Worm (Caenorhabditis elegans): ENCODE data around the gene Y54F10BM.13.

DNA sequence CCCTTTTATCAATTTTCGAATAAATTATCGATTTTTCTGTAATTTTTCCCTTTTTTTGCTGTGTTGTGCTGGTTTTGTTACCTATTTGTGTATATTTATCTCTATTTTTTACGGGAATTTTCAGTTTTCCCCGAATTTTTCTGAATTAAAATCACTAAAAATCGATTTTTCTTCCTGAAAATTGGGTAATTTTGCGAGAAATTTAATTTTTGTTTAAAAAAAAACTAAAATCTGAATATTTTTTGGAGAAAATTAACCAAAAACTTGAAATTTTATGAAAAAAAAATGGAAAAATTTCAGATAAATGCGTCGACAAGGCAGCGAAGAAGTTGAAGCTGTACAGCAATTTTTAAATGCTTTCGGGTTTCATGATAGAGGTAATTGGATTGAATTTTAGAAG lies 16.4 kb upstream of the Y54F10BM.13 start, which contains the start of gene gip-1:
- TF ChIP-seq unc-55 (GFP tag; optimal IDR thresholded peaks at IDR 0.05) (no peak), fkh-10 (GFP tag; optimal IDR thresholded peaks at IDR 0.05) (no peak), pros-1 (tag; optimal IDR thresholded peaks at IDR 0.05) (no peak)
